Worm (Caenorhabditis elegans): ENCODE measurements around the gene cin-4.
"Not testable (repeated sequence)": the region's sequence is repeated elsewhere in the genome, so short reads cannot be mapped to it uniquely, and the experiment has no call there.

DNA sequence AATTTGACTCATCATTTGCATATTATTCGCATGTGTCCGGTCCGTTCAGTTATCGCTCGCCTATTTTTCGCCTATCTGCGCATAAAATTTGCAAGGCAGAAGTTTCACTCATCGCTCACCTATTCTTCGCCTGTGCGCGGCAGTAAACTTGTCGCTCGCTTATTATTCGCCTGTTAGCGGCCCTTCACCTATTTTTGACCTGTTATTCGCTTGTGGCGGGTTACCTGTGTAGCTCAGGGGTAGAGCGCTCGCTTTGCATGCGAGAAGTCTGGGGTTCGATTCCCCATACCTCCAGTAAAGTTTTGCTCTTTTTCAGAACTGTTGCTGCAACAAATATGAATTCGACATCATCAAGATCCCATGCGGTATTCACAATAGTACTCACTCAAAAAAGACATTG is 36.7 kb upstream of the cin-4 start:
- not testable (repeated sequence) for TF ChIP-seq egl-27 (tag; optimal IDR thresholded peaks at IDR 0.05); pqm-1 (tag; optimal IDR thresholded peaks at IDR 0.05); nhr-90 (tag; optimal IDR thresholded peaks at IDR 0.05; ENCODE audit: poor library complexity); ztf-11 (tag; optimal IDR thresholded peaks at IDR 0.05); sptf-1 (tag; optimal IDR thresholded peaks at IDR 0.05); pax-3 (tag; optimal IDR thresholded peaks at IDR 0.05); efl-1 (optimal IDR thresholded peaks at IDR 0.05); tbx-2 (tag; optimal IDR thresholded peaks at IDR 0.05); unc-62 (GFP tag; optimal IDR thresholded peaks at IDR 0.05); unc-98 (GFP tag; IDR thresholded peaks at IDR 0.05); dsc-1 (tag; optimal IDR thresholded peaks at IDR 0.05); snpc-4 (tag; optimal IDR thresholded peaks at IDR 0.05)
- TF ChIP-seq efl-1 (GFP tag; optimal IDR thresholded peaks at IDR 0.05 in 1 of 2) = peak in 1 of 2 experiments; percentile 64
